Fruit fly (Drosophila melanogaster): ENCODE data around the gene CG5478.
A peak's percentile ranks its signal among the peaks of the same experiment; 100 is the strongest.

The CG5478 gene

DNA sequence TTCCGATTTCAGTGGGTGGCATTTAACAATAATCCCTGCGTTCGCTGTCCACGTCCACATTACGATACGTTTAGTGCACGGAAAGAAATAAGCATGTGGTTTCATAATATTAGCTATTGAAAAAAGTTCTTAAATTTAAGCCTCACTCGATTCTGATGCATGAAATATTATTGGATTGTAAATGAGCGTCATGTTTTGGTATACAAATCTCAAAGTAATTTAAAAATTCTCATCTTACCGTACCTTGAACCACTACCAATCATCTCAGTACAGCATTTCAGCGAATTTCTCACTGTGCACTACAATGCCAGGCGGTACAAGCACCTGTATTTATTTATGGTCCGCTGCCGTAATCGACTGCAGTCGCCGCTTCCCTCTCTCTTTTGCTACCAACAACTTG, 40.7 kb upstream of the CG5478 start (continued):
- TF ChIP-seq sima (GFP tag; optimal IDR thresholded peaks at IDR 0.05) (peak; percentile 42), CG17328 (GFP tag; IDR thresholded peaks at IDR 0.05) (no peak), Atf6 (GFP tag; IDR thresholded peaks at IDR 0.05) (no peak), CG17612 (GFP tag; IDR thresholded peaks at IDR 0.05) (no peak), kah (GFP tag; optimal IDR thresholded peaks at IDR 0.05) (peak; percentile 77), CG15696 (tag; optimal IDR thresholded peaks at IDR 0.05) (peak; percentile 72), CG10147 (GFP tag; optimal IDR thresholded peaks at IDR 0.05) (peak; percentile 70), CG2875 (GFP tag; optimal IDR thresholded peaks at IDR 0.05) (peak; percentile 65)

DNA sequence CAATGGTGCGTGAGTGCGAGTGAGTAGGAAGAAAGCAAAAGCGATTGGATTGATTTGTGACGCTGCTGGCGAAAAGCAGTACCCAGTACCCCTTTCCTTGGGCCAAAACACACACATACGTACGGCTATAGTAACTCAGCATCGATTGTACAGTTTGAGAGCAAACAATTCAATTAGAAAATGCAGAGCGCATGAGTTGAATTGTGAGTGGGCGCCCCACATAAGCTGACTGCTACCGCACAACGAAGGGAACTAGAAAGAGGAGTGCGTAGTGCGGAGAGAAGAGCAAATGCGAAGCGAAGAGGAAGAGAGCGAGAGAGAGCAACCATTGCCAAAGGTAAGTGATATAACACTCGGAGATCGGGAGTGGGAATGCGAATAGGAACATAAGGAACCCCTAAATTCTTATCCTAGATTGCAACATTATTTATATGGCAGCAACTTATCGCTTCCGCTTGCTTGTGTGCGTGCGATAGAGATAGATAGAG, 40.0 kb upstream of the CG5478 start:
- TF ChIP-seq CG7271 (tag; optimal IDR thresholded peaks at IDR 0.05) (no peak), row (GFP tag; IDR thresholded peaks at IDR 0.05) (no peak), CG12659 (GFP tag; optimal IDR thresholded peaks at IDR 0.05) (peak; percentile 3), stwl (tag; optimal IDR thresholded peaks at IDR 0.05) (peak; percentile 47), CG17385 (GFP tag; optimal IDR thresholded peaks at IDR 0.05) (peak; percentile 84), Fer3 (tag; optimal IDR thresholded peaks at IDR 0.05) (no peak), CG10431 (GFP tag; optimal IDR thresholded peaks at IDR 0.05) (peak; percentile 32), sug (tag; optimal IDR thresholded peaks at IDR 0.05) (peak; percentile 49), E2f1 (GFP tag; IDR thresholded peaks at IDR 0.05) (no peak), Trl (optimal IDR thresholded peaks at IDR 0.05) (peak; percentile 99), Trl (GFP tag; optimal IDR thresholded peaks at IDR 0.05) (peak; percentile 82), ro (GFP tag; IDR thresholded peaks at IDR 0.05) (no peak), cg (GFP tag; optimal IDR thresholded peaks at IDR 0.05) (peak; percentile 86), psq (GFP tag; optimal IDR thresholded peaks at IDR 0.05) (peak; percentile 100), Fer1 (GFP tag; optimal IDR thresholded peaks at IDR 0.05) (no peak), B-H2 (GFP tag; optimal IDR thresholded peaks at IDR 0.05) (peak; percentile 2), tll (GFP tag; optimal IDR thresholded peaks at IDR 0.05) (peak in 1 of 2 experiments; percentile 37), dm (GFP tag; optimal IDR thresholded peaks at IDR 0.05) (peak; percentile 59), CG34422 (GFP tag; IDR thresholded peaks at IDR 0.05) (no peak), sens (GFP tag) (peak; percentile 21), CG1603 (tag; optimal IDR thresholded peaks at IDR 0.05) (peak; percentile 0), insv (GFP tag; optimal IDR thresholded peaks at IDR 0.05) (peak in 1 of 2 experiments; percentile 55), Elba2 (GFP tag; optimal IDR thresholded peaks at IDR 0.05) (peak; percentile 91), abd-A (tag; optimal IDR thresholded peaks at IDR 0.05) (peak; percentile 94), slp2 (GFP tag; optimal IDR thresholded peaks at IDR 0.05) (peak; percentile 17), CG6854 (GFP tag; optimal IDR thresholded peaks at IDR 0.05) (peak; percentile 38), MESR4 (GFP tag; optimal IDR thresholded peaks at IDR 0.05) (peak; percentile 76), Dip3 (GFP tag; optimal IDR thresholded peaks at IDR 0.05) (peak; percentile 69), Med (GFP tag) (peak; percentile 66), Mad (GFP tag; optimal IDR thresholded peaks at IDR 0.05) (peak; percentile 19), kni (GFP tag; optimal IDR thresholded peaks at IDR 0.05) (peak; percentile 82), kah (GFP tag; optimal IDR thresholded peaks at IDR 0.05) (no peak), CG15514 (GFP tag; optimal IDR thresholded peaks at IDR 0.05) (peak; percentile 49), disco-r (GFP tag; optimal IDR thresholded peaks at IDR 0.05) (peak; percentile 25), Nf-YC (tag; optimal IDR thresholded peaks at IDR 0.05) (peak; percentile 49), Ada2b (GFP tag; IDR thresholded peaks at IDR 0.05) (no peak), wdn (GFP tag; IDR thresholded peaks at IDR 0.05) (no peak), CG13894 (tag; optimal IDR thresholded peaks at IDR 0.05) (peak; percentile 74), lola (GFP tag; optimal IDR thresholded peaks at IDR 0.05) (no peak), Ets97D (GFP tag; optimal IDR thresholded peaks at IDR 0.05) (no peak), Lhr (GFP tag; optimal IDR thresholded peaks at IDR 0.05) (no peak), Meics (GFP tag; optimal IDR thresholded peaks at IDR 0.05) (no peak), CG8478 (optimal IDR thresholded peaks at IDR 0.05) (peak; percentile 68)

Measured in whole organism, embryonic.